Worm (Caenorhabditis elegans) whole organism, L1 larva: Measurements from ENCODE around the gene sdc-2.

Experiments
- C34B4.2 ChIP-seq: sonication (generic microtip); optimal IDR thresholded peaks from 2 replicates; lab custom pipeline; 2017; ENCODE audit warnings: mild to moderate bottlenecking, missing genetic modification characterization, missing compliant biosample characterization
- aly-2 ChIP-seq: fragments of 150-350 bp; optimal IDR thresholded peaks from 2 replicates; lab custom pipeline; 2014; ENCODE audit warnings: missing biosample characterization, missing genetic modification characterization
- ces-1 ChIP-seq: fragments of 150-350 bp; optimal IDR thresholded peaks from 2 replicates; lab custom pipeline; 2014; ENCODE audit warnings: missing biosample characterization, missing genetic modification reagents, missing genetic modification characterization
- efl-3 ChIP-seq: fragments of 200-800 bp; sonication (Bioruptor generic); optimal IDR thresholded peaks from 2 replicates; lab custom pipeline; 2018; ENCODE audit warnings: mild to moderate bottlenecking, missing genetic modification characterization, missing compliant biosample characterization
- fos-1 ChIP-seq: fragments of 150-350 bp; optimal IDR thresholded peaks from 2 replicates; lab custom pipeline; 2014; ENCODE audit warnings: missing biosample characterization, missing genetic modification characterization
- lsy-2 ChIP-seq, 2 experiments: fragments of 150-350 bp; optimal IDR thresholded peaks; 2 replicates each; lab custom pipeline; 2014; ENCODE audit warnings: missing biosample characterization in 2 of 2, missing genetic modification characterization in 2 of 2
- nhr-28 ChIP-seq: fragments of 150-350 bp; optimal IDR thresholded peaks from 2 replicates; lab custom pipeline; 2014; ENCODE audit warnings: missing biosample characterization, missing genetic modification characterization
- nhr-77 ChIP-seq: fragments of 150-350 bp; optimal IDR thresholded peaks from 2 replicates; lab custom pipeline; 2014; ENCODE audit warnings: missing biosample characterization, missing genetic modification characterization
- pqm-1 ChIP-seq: sonication (generic microtip); optimal IDR thresholded peaks from 3 replicates; lab custom pipeline; 2017; ENCODE audit warnings: missing biosample characterization, missing genetic modification characterization
- unc-62 ChIP-seq: fragments of 150-350 bp; optimal IDR thresholded peaks from 2 replicates; lab custom pipeline; 2014; ENCODE audit warnings: missing biosample characterization, missing genetic modification reagents, missing genetic modification characterization
- ztf-4 ChIP-seq: fragments of 150-350 bp; optimal IDR thresholded peaks from 2 replicates; lab custom pipeline; 2014; ENCODE audit warnings: missing biosample characterization, missing genetic modification characterization

ce11 chrX:11474149-11474585, 48.3 kb upstream of the sdc-2 start:
- no peak for TF ChIP-seq pqm-1 (tag; lab: Kevin White, UChicago)
- TF ChIP-seq fos-1 (tag; lab: Kevin White, UChicago), result no peak
- no peak for TF ChIP-seq nhr-77
- no peak for TF ChIP-seq aly-2 (tag; lab: Kevin White, UChicago)
- no peak for TF ChIP-seq efl-3 (GFP tag; lab: Kevin White, UChicago)
- TF ChIP-seq nhr-28 (tag; lab: Kevin White, UChicago), result no peak
- TF ChIP-seq lsy-2 (tag; optimal IDR thresholded peaks at IDR 0.05; lab: Kevin White, UChicago), result peak in 1 of 2 experiments; percentile 38
- TF ChIP-seq ces-1, result no peak
- no peak for TF ChIP-seq unc-62 (GFP tag; lab: Kevin White, UChicago)
- TF ChIP-seq C34B4.2, result no peak
- TF ChIP-seq ztf-4 (tag; lab: Kevin White, UChicago), result no peak
